Worm (Caenorhabditis elegans): ENCODE data around the gene cif-1.
A peak's percentile ranks its signal among the peaks of the same experiment; 100 is the strongest.

The cif-1 gene

ce11 chrIV:4748408-4749105 is 38.0 kb upstream of the cif-1 start, which contains the start of gene cyc-2.1 (continued):
- TF ChIP-seq nhr-237 (tag; optimal IDR thresholded peaks at IDR 0.05) (peak; percentile 21), ceh-82 (tag; optimal IDR thresholded peaks at IDR 0.05) (no peak), Y5F2A.4 (GFP tag; optimal IDR thresholded peaks at IDR 0.05) (no peak), F26F4.8 (GFP tag; conservative IDR thresholded peaks at IDR 0.05) (no peak), dmd-9 (GFP tag; IDR thresholded peaks at IDR 0.05) (no peak), Y105C5A.15 (GFP tag; IDR thresholded peaks at IDR 0.05) (peak; percentile 64), snpc-1.2 (GFP tag; IDR thresholded peaks at IDR 0.05) (peak; percentile 82), spr-1 (tag; optimal IDR thresholded peaks at IDR 0.05) (peak; percentile 15), dpl-1 (GFP tag; optimal IDR thresholded peaks at IDR 0.05) (peak; percentile 17), fkh-10 (GFP tag; optimal IDR thresholded peaks at IDR 0.05) (no peak), nhr-102 (tag; optimal IDR thresholded peaks at IDR 0.05) (peak; percentile 47), pqm-1 (tag; optimal IDR thresholded peaks at IDR 0.05) (peak; percentile 5), lin-15B (tag; optimal IDR thresholded peaks at IDR 0.05) (peak; percentile 48), nhr-77 (tag; optimal IDR thresholded peaks at IDR 0.05) (peak; percentile 42), zfp-3 (GFP tag; conservative IDR thresholded peaks at IDR 0.05) (no peak), nhr-48 (tag; optimal IDR thresholded peaks at IDR 0.05) (peak; percentile 57), nhr-11 (tag; optimal IDR thresholded peaks at IDR 0.05) (peak; percentile 52), skn-1 (tag; optimal IDR thresholded peaks at IDR 0.05) (no peak), nhr-28 (tag; optimal IDR thresholded peaks at IDR 0.05) (peak; percentile 55), jun-1 (tag; optimal IDR thresholded peaks at IDR 0.05) (peak; percentile 24), set-16 (GFP tag; IDR thresholded peaks at IDR 0.05) (peak; percentile 67), snpc-4 (tag; optimal IDR thresholded peaks at IDR 0.05) (no peak), F37D6.2 (tag; optimal IDR thresholded peaks at IDR 0.05) (peak; percentile 1), mdl-1 (tag; optimal IDR thresholded peaks at IDR 0.05) (no peak), lin-38 (GFP tag; IDR thresholded peaks at IDR 0.05) (peak; percentile 79), mxl-2 (GFP tag; conservative IDR thresholded peaks at IDR 0.05) (no peak), ctbp-1 (GFP tag; IDR thresholded peaks at IDR 0.05) (0 out of 2 replicates have a peak, but pooled peaks have one; percentile 44), Y75B8A.6 (GFP tag; IDR thresholded peaks at IDR 0.05) (0 out of 2 replicates have a peak, but pooled peaks have one; percentile 22), sdz-12 (GFP tag; optimal IDR thresholded peaks at IDR 0.05) (no peak), madf-5 (GFP tag; IDR thresholded peaks at IDR 0.05) (peak in 1 of 2 experiments; percentile 49; a peak in 1 of 4 replicates), tra-1 (GFP tag; IDR thresholded peaks at IDR 0.05) (peak; percentile 10; the same call in 1 of the 2 replicates), zag-1 (tag; optimal IDR thresholded peaks at IDR 0.05) (no peak), mep-1 (tag; optimal IDR thresholded peaks at IDR 0.05) (peak; percentile 80), R02D3.7 (tag; optimal IDR thresholded peaks at IDR 0.05) (no peak), F10B5.3 (tag; optimal IDR thresholded peaks at IDR 0.05) (no peak), lsy-2 (tag; optimal IDR thresholded peaks at IDR 0.05) (peak; percentile 79 to 90), ceh-44 (GFP tag; IDR thresholded peaks at IDR 0.05) (no peak), nhr-41 (GFP tag; IDR thresholded peaks at IDR 0.05) (no peak), mxl-3 (GFP tag; optimal IDR thresholded peaks at IDR 0.05) (peak; percentile 45), aha-1 (tag) (peak; percentile 92), nhr-6 (tag; optimal IDR thresholded peaks at IDR 0.05) (peak; percentile 61), lir-3 (tag; optimal IDR thresholded peaks at IDR 0.05) (no peak), vab-7 (GFP tag; IDR thresholded peaks at IDR 0.05) (peak; percentile 37; the same call in 1 of the 2 replicates), pha-4 (GFP tag; IDR thresholded peaks at IDR 0.05) (peak; percentile 65; the same call in 1 of the 2 replicates), pha-4 (tag; optimal IDR thresholded peaks at IDR 0.05) (no peak), hmg-1.1 (GFP tag; IDR thresholded peaks at IDR 0.05) (peak; percentile 51; the same call in 1 of the 2 replicates), arid-1 (GFP tag; conservative IDR thresholded peaks at IDR 0.05) (peak; percentile 71), mdt-29 (GFP tag; IDR thresholded peaks at IDR 0.05) (no peak), unc-62 (GFP tag; optimal IDR thresholded peaks at IDR 0.05 in 1 of 2) (peak in 1 of 2 experiments; percentile 8), unc-62 (tag; optimal IDR thresholded peaks at IDR 0.05) (no peak), daf-19 (GFP tag; conservative IDR thresholded peaks at IDR 0.05) (peak; percentile 84; the same call in 1 of the 2 replicates)
